Fruit fly (Drosophila melanogaster) whole organism, embryonic: ENCODE measurements around the gene eIF4A.

Experiments used
- Adf1 ChIP-seq: fragments of 200-800 bp; sonication (Bioruptor generic); IDR thresholded peaks from 2 replicates; pipeline ENCODE4 v1.3.6; 2022; ENCODE audit warnings: missing biosample characterization, missing genetic modification characterization
- CG10147 ChIP-seq: fragments of 200-800 bp; sonication (Bioruptor generic); optimal IDR thresholded peaks from 2 replicates; lab custom pipeline; 2019; ENCODE audit warnings: missing biosample characterization, mild to moderate bottlenecking, missing genetic modification characterization, moderate library complexity
- CG10209 ChIP-seq: fragments of 200-800 bp; sonication (Bioruptor generic); optimal IDR thresholded peaks from 3 replicates; lab custom pipeline; 2017; ENCODE audit warnings: missing biosample characterization, mild to moderate bottlenecking, missing genetic modification characterization, missing genetic modification reagents
- CG10462 ChIP-seq: fragments of 200-800 bp; sonication (Bioruptor generic); optimal IDR thresholded peaks from 2 replicates; lab custom pipeline; 2016; ENCODE audit warnings: missing biosample characterization, missing genetic modification characterization
- CG11247 ChIP-seq: fragments of 200-800 bp; sonication (Bioruptor generic); IDR thresholded peaks from 2 replicates; pipeline ENCODE4 v1.3.6; 2022; ENCODE audit warnings: missing biosample characterization, missing genetic modification characterization
- CG11695 ChIP-seq: fragments of 200-800 bp; sonication (Bioruptor generic); IDR thresholded peaks from 3 replicates; pipeline ENCODE4 v1.3.6; 2022; ENCODE audit warnings: missing biosample characterization, missing genetic modification characterization
- CG12155 ChIP-seq: fragments of 200-800 bp; sonication (Bioruptor generic); optimal IDR thresholded peaks from 3 replicates; lab custom pipeline; 2016; ENCODE audit warnings: missing biosample characterization, missing genetic modification characterization
- CG1233 ChIP-seq: fragments of 200-800 bp; sonication (Bioruptor generic); optimal IDR thresholded peaks from 4 replicates; lab custom pipeline; 2018; ENCODE audit warnings: missing biosample characterization, mild to moderate bottlenecking, missing genetic modification characterization
- CG16779 ChIP-seq: fragments of 200-800 bp; sonication (Bioruptor generic); IDR thresholded peaks from 2 replicates; pipeline ENCODE4 v1.3.6; 2022; ENCODE audit warnings: missing biosample characterization, missing genetic modification characterization
- CG17186 ChIP-seq: fragments of 200-800 bp; sonication (Bioruptor generic); optimal IDR thresholded peaks from 3 replicates; lab custom pipeline; 2017; ENCODE audit warnings: missing biosample characterization, missing genetic modification reagents, missing genetic modification characterization
- CG18262 ChIP-seq: fragments of 200-800 bp; optimal IDR thresholded peaks from 3 replicates; lab custom pipeline; 2019; ENCODE audit warnings: missing biosample characterization, mild to moderate bottlenecking, missing genetic modification characterization, moderate library complexity
- CG18619 ChIP-seq: fragments of 200-800 bp; sonication (Bioruptor generic); optimal IDR thresholded peaks from 3 replicates; lab custom pipeline; 2017; ENCODE audit warnings: missing biosample characterization, mild to moderate bottlenecking, missing genetic modification characterization
- CG18764 ChIP-seq: fragments of 200-800 bp; sonication (Bioruptor generic); optimal IDR thresholded peaks from 3 replicates; lab custom pipeline; 2016; ENCODE audit warnings: missing biosample characterization, missing genetic modification characterization
- CG2712 ChIP-seq: fragments of 200-800 bp; optimal IDR thresholded peaks from 3 replicates; lab custom pipeline; 2019; ENCODE audit warnings: missing biosample characterization, mild to moderate bottlenecking, missing genetic modification characterization, moderate library complexity
- CG30020 ChIP-seq: fragments of 200-800 bp; optimal IDR thresholded peaks from 2 replicates; lab custom pipeline; 2019; ENCODE audit warnings: missing biosample characterization, mild to moderate bottlenecking, missing genetic modification characterization, moderate library complexity
- CG30403 ChIP-seq: fragments of 200-800 bp; sonication (Bioruptor generic); optimal IDR thresholded peaks from 3 replicates; lab custom pipeline; 2016; ENCODE audit warnings: missing biosample characterization, missing genetic modification characterization
- CG31365 ChIP-seq: fragments of 200-800 bp; sonication (Bioruptor generic); optimal IDR thresholded peaks from 2 replicates; lab custom pipeline; 2018; ENCODE audit warnings: missing biosample characterization, mild to moderate bottlenecking, missing genetic modification characterization
- CG31441 ChIP-seq: fragments of 200-800 bp; sonication (Bioruptor generic); IDR thresholded peaks from 2 replicates; pipeline ENCODE4 v1.3.6; 2022; ENCODE audit warnings: missing biosample characterization, missing genetic modification characterization
- CG3281 ChIP-seq: fragments of 200-800 bp; sonication (Bioruptor generic); optimal IDR thresholded peaks from 3 replicates; lab custom pipeline; 2017; ENCODE audit warnings: missing biosample characterization, mild to moderate bottlenecking, missing genetic modification characterization
- CG33557 ChIP-seq: fragments of 200-800 bp; sonication (Bioruptor generic); optimal IDR thresholded peaks from 2 replicates; lab custom pipeline; 2019; ENCODE audit warnings: missing biosample characterization, mild to moderate bottlenecking, missing genetic modification characterization, moderate library complexity
- CG4282 ChIP-seq: fragments of 200-800 bp; sonication (Bioruptor generic); optimal IDR thresholded peaks from 2 replicates; lab custom pipeline; 2016; ENCODE audit warnings: missing biosample characterization, missing genetic modification characterization
- CG4424 ChIP-seq: fragments of 200-800 bp; sonication (Bioruptor generic); optimal IDR thresholded peaks from 3 replicates; lab custom pipeline; 2016; ENCODE audit warnings: missing biosample characterization, missing genetic modification characterization
- CG6791 ChIP-seq: fragments of 200-800 bp; sonication (Bioruptor generic); IDR thresholded peaks from 3 replicates; pipeline ENCODE4 v1.3.6; 2022; ENCODE audit warnings: missing biosample characterization, missing genetic modification characterization; ENCODE audit not compliant: partially characterized antibody
- CG7786 ChIP-seq: fragments of 200-800 bp; sonication (Bioruptor generic); optimal IDR thresholded peaks from 2 replicates; lab custom pipeline; 2016; ENCODE audit warnings: missing biosample characterization, missing genetic modification characterization
- CG7963 ChIP-seq: fragments of 200-800 bp; sonication (Bioruptor generic); IDR thresholded peaks from 3 replicates; pipeline ENCODE4 v1.3.6; 2022; ENCODE audit warnings: missing biosample characterization, missing genetic modification characterization; ENCODE audit not compliant: partially characterized antibody
- CG7987 ChIP-seq: fragments of 200-800 bp; sonication (Bioruptor generic); optimal IDR thresholded peaks from 2 replicates; lab custom pipeline; 2018; ENCODE audit warnings: missing biosample characterization, mild to moderate bottlenecking, missing genetic modification characterization, moderate library complexity
- CG9215 ChIP-seq: fragments of 200-800 bp; sonication (Bioruptor generic); IDR thresholded peaks from 2 replicates; pipeline ENCODE4 v1.3.6; 2022; ENCODE audit warnings: missing biosample characterization, missing genetic modification characterization
- CkIIα-i1 ChIP-seq: fragments of 200-800 bp; sonication (Bioruptor generic); IDR thresholded peaks from 2 replicates; pipeline ENCODE4 v1.3.6; 2022; ENCODE audit warnings: missing biosample characterization, missing genetic modification characterization
- D19A ChIP-seq: fragments of 200-800 bp; optimal IDR thresholded peaks from 3 replicates; lab custom pipeline; 2019; ENCODE audit warnings: missing biosample characterization, mild to moderate bottlenecking, missing genetic modification characterization, moderate library complexity
- Doc3 ChIP-seq: fragments of 200-800 bp; sonication (Bioruptor generic); IDR thresholded peaks from 3 replicates; pipeline ENCODE4 v1.3.6; 2022; ENCODE audit warnings: missing biosample characterization, missing genetic modification characterization; ENCODE audit not compliant: partially characterized antibody
- E2f1 ChIP-seq: fragments of 200-800 bp; sonication (Bioruptor generic); IDR thresholded peaks from 2 replicates; pipeline ENCODE4 v1.3.6; 2022; ENCODE audit warnings: missing biosample characterization, missing genetic modification characterization
- H2.0 ChIP-seq: fragments of 200-800 bp; sonication (Bioruptor generic); IDR thresholded peaks from 2 replicates; pipeline ENCODE4 v1.3.6; 2022; ENCODE audit warnings: missing biosample characterization, missing genetic modification characterization
- HHEX ChIP-seq: fragments of 200-800 bp; sonication (Bioruptor generic); optimal IDR thresholded peaks from 3 replicates; lab custom pipeline; 2017; ENCODE audit warnings: missing biosample characterization, mild to moderate bottlenecking, missing genetic modification characterization, missing genetic modification reagents
- HmgD ChIP-seq: fragments of 200-800 bp; sonication (Bioruptor generic); optimal IDR thresholded peaks from 3 replicates; lab custom pipeline; 2016; ENCODE audit warnings: missing biosample characterization, missing genetic modification characterization
- Kr ChIP-seq: fragments of 200-800 bp; sonication (Bioruptor generic); optimal IDR thresholded peaks from 2 replicates; lab custom pipeline; 2017; ENCODE audit warnings: missing biosample characterization, mild to moderate bottlenecking, missing genetic modification characterization
- Med ChIP-seq: fragments of 200-800 bp; sonication (Bioruptor generic); peaks from one replicate; lab custom pipeline; 2016; ENCODE audit warnings: missing biosample characterization, missing genetic modification characterization, mild to moderate bottlenecking, inconsistent platforms, moderate library complexity
- Poxn ChIP-seq: fragments of 200-800 bp; sonication (Bioruptor generic); IDR thresholded peaks from 2 replicates; pipeline ENCODE4 v1.3.6; 2022; ENCODE audit warnings: missing biosample characterization, missing genetic modification characterization
- Ptx1 ChIP-seq: fragments of 200-800 bp; sonication (Bioruptor generic); IDR thresholded peaks from 2 replicates; pipeline ENCODE4 v1.3.6; 2022; ENCODE audit warnings: missing biosample characterization, missing genetic modification characterization
- Trl ChIP-seq, 3 experiments: fragments of >200 bp in 2 of 3; fragments of 200-800 bp in 1 of 3; sonication (Bioruptor generic) in 1 of 3; optimal IDR thresholded peaks; 2 replicates in 1 of 3; 3 replicates in 2 of 3; lab custom pipeline; 2016 to 2017; ENCODE audit warnings: missing biosample characterization in 1 of 3, missing genetic modification characterization in 1 of 3
- Vsx1 ChIP-seq: fragments of 200-800 bp; sonication (Bioruptor generic); optimal IDR thresholded peaks from 2 replicates; lab custom pipeline; 2017; ENCODE audit warnings: missing biosample characterization, mild to moderate bottlenecking, missing genetic modification characterization, missing genetic modification reagents
- bbx ChIP-seq: fragments of 200-800 bp; sonication (Bioruptor generic); IDR thresholded peaks from 2 replicates; pipeline ENCODE4 v1.3.6; 2022; ENCODE audit warnings: missing biosample characterization, missing genetic modification characterization; ENCODE audit not compliant: partially characterized antibody
- ci ChIP-seq: fragments of 200-800 bp; sonication (Bioruptor generic); IDR thresholded peaks from 3 replicates; pipeline ENCODE4 v1.3.6; 2022; ENCODE audit warnings: missing biosample characterization, missing genetic modification characterization
- corto ChIP-seq: fragments of 200-800 bp; sonication (Bioruptor generic); optimal IDR thresholded peaks from 2 replicates; lab custom pipeline; 2016; ENCODE audit warnings: missing biosample characterization, mild to moderate bottlenecking, missing genetic modification characterization, moderate library complexity
- eve ChIP-seq, 2 experiments: fragments of >200 bp; optimal IDR thresholded peaks; 2 replicates each; lab custom pipeline; 2017; ENCODE audit warnings: missing biosample characterization in 2 of 2, missing genetic modification characterization in 2 of 2
- fu2 ChIP-seq: fragments of 200-800 bp; sonication (Bioruptor generic); optimal IDR thresholded peaks from 2 replicates; lab custom pipeline; 2016; ENCODE audit warnings: missing biosample characterization, missing genetic modification characterization
- klu ChIP-seq: fragments of 200-800 bp; sonication (Bioruptor generic); IDR thresholded peaks from 2 replicates; pipeline ENCODE4 v1.3.6; 2022; ENCODE audit warnings: missing biosample characterization, missing genetic modification characterization
- pita ChIP-seq: fragments of 200-800 bp; sonication (Bioruptor generic); optimal IDR thresholded peaks from 2 replicates; lab custom pipeline; 2017; ENCODE audit warnings: missing biosample characterization, mild to moderate bottlenecking, missing genetic modification characterization
- psq ChIP-seq: fragments of 200-800 bp; sonication (Bioruptor generic); optimal IDR thresholded peaks from 2 replicates; lab custom pipeline; 2017; ENCODE audit warnings: missing biosample characterization, missing genetic modification characterization
- sr ChIP-seq: fragments of 200-800 bp; sonication (Bioruptor generic); IDR thresholded peaks from 3 replicates; pipeline ENCODE4 v1.3.6; 2022; ENCODE audit warnings: missing biosample characterization, missing genetic modification characterization
- ttk ChIP-seq: fragments of 200-800 bp; sonication (Bioruptor generic); IDR thresholded peaks from 2 replicates; pipeline ENCODE4 v2.1.2; 2022; ENCODE audit warnings: missing biosample characterization, missing genetic modification characterization
- usp ChIP-seq: fragments of >200 bp; optimal IDR thresholded peaks from 2 replicates; lab custom pipeline; 2017; ENCODE audit warnings: missing biosample characterization, missing genetic modification characterization

The eIF4A gene

DNA sequence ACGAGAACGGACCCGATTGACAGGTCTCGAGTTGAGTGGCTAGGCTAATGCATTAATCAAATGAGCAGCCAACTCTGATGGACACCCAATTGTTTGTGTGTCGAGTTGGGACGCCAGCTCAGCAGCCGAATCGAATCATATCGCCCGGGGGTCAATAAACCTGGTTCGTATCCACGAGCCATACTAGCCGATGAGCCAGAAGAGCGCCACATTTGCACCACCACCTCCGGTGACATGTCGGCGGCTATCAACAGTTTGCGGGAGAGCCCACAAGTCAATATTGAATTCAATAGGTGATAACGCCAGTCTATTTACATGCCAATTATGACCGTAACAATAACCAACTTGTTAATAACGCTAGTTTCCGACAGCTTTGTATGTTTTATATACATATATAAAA lies 7.4 kb upstream of the eIF4A start (continued):
- TF ChIP-seq CG7786: peak; percentile 0
- TF ChIP-seq CG31365 (tag; lab: Kevin White, UChicago): peak; percentile 28
- no peak for TF ChIP-seq CG6791 (GFP tag; lab: Robert Waterston, UW)
- no peak for TF ChIP-seq CkIIα-i1
- no peak for TF ChIP-seq usp (GFP tag; lab: Kevin White, UChicago)
- peak; percentile 71 for TF ChIP-seq HHEX
- TF ChIP-seq Med (GFP tag; lab: Kevin White, UChicago): peak; percentile 91
- TF ChIP-seq fu2 (GFP tag; lab: Kevin White, UChicago): no peak
- no peak for TF ChIP-seq klu
- TF ChIP-seq CG9215 (GFP tag; lab: Robert Waterston, UW): no peak
- TF ChIP-seq CG3281 (GFP tag; lab: Kevin White, UChicago): peak; percentile 74
- TF ChIP-seq CG33557 (GFP tag; lab: Kevin White, UChicago): peak; percentile 61
- TF ChIP-seq CG10147: peak; percentile 41
- no peak for TF ChIP-seq Doc3
- TF ChIP-seq CG4282 (GFP tag; lab: Kevin White, UChicago): no peak
- no peak for TF ChIP-seq D19A (tag; lab: Kevin White, UChicago)
- no peak for TF ChIP-seq psq (GFP tag; lab: Kevin White, UChicago)
- TF ChIP-seq Vsx1: peak; percentile 86
- TF ChIP-seq HmgD (GFP tag; lab: Kevin White, UChicago): no peak
- TF ChIP-seq sr (GFP tag; lab: Robert Waterston, UW): peak; percentile 49; the same call in 2 of the 3 replicates
- TF ChIP-seq E2f1 (GFP tag; lab: Robert Waterston, UW): no peak
- TF ChIP-seq CG18764 (GFP tag; lab: Kevin White, UChicago): peak; percentile 63
- no peak for TF ChIP-seq CG11247
- TF ChIP-seq corto (GFP tag; lab: Kevin White, UChicago): no peak
- TF ChIP-seq CG10462: no peak
- TF ChIP-seq CG18619 (GFP tag; lab: Kevin White, UChicago): peak; percentile 69
- peak; percentile 47; the same call in 1 of the 2 replicates for TF ChIP-seq CG31441 (GFP tag; lab: Robert Waterston, UW)
- peak; percentile 82 for TF ChIP-seq CG1233
- peak; percentile 12 for TF ChIP-seq CG4424 (GFP tag; lab: Kevin White, UChicago)
- TF ChIP-seq Ptx1 (GFP tag; lab: Robert Waterston, UW): no peak
- no peak for TF ChIP-seq CG12155 (GFP tag; lab: Kevin White, UChicago)
- 0 out of 2 replicates have a peak, but pooled peaks have one; percentile 15 for TF ChIP-seq Adf1 (GFP tag; lab: Robert Waterston, UW)
- no peak for TF ChIP-seq Poxn (GFP tag; lab: Robert Waterston, UW)
- TF ChIP-seq CG11695: peak; percentile 27; the same call in 1 of the 3 replicates
- TF ChIP-seq eve (GFP tag; optimal IDR thresholded peaks at IDR 0.05; lab: Kevin White, UChicago): no peak
- TF ChIP-seq CG18262 (tag; lab: Kevin White, UChicago): peak; percentile 38
- no peak for TF ChIP-seq bbx (GFP tag; lab: Robert Waterston, UW)
- TF ChIP-seq CG2712 (tag; lab: Kevin White, UChicago): peak; percentile 6
- no peak for TF ChIP-seq CG30020 (tag; lab: Kevin White, UChicago)
- TF ChIP-seq pita: no peak
- no peak for TF ChIP-seq CG17186 (GFP tag; lab: Kevin White, UChicago)
- peak; percentile 89 for TF ChIP-seq CG7987 (GFP tag; lab: Kevin White, UChicago)
- TF ChIP-seq H2.0 (GFP tag; lab: Robert Waterston, UW): no peak; the same call in 1 of the 2 replicates
- peak; percentile 7; the same call in 1 of the 2 replicates for TF ChIP-seq ttk (GFP tag; lab: Robert Waterston, UW)
- TF ChIP-seq CG7963 (GFP tag; lab: Robert Waterston, UW): no peak
- no peak for TF ChIP-seq Kr (GFP tag; lab: Kevin White, UChicago)
- TF ChIP-seq CG30403 (GFP tag; lab: Kevin White, UChicago): no peak
- peak; percentile 73; the same call in 2 of the 3 replicates for TF ChIP-seq ci (GFP tag; lab: Robert Waterston, UW)
- no peak for TF ChIP-seq CG16779
- peak; percentile 74 for TF ChIP-seq CG10209 (GFP tag; lab: Kevin White, UChicago)
- no peak for TF ChIP-seq Trl (optimal IDR thresholded peaks at IDR 0.05; lab: Kevin White, UChicago)
- TF ChIP-seq Trl (GFP tag; optimal IDR thresholded peaks at IDR 0.05; lab: Kevin White, UChicago): no peak
